Fruit fly (Drosophila melanogaster): ENCODE measurements around the gene alphaTub84B.

DNA sequence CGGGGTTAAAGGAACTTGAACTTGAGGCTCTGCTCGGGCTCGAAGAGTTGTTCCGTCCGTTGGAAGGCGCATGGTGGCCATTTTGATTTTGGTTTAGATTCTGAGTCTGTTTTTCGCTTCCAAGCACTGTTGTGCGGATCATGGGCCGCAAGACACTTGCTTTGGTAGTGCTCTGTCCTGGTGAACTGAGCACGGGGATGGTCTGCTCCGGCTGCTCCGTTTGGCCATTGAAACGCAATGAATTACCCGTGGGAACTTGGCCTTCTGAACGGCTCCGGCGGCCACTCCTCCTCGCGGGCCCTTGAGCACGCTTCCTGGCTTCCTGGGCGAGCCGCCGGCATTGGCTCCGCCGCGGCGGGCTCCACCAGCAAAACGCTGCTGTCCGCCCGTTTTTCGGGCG lies 6.7 kb upstream of the alphaTub84B start:
- TF ChIP-seq CG1620 (GFP tag; optimal IDR thresholded peaks at IDR 0.05): no peak
- no peak for TF ChIP-seq Mnt (GFP tag; optimal IDR thresholded peaks at IDR 0.05)
